Fruit fly (Drosophila melanogaster) whole organism: ENCODE data around the gene CG43321.

Experiments used
- CG8478 ChIP-seq: fragments of >200 bp; optimal IDR thresholded peaks from 2 replicates; lab custom pipeline; 2018; ENCODE audit warnings: inconsistent platforms
- Dll ChIP-seq: fragments of >200 bp; optimal IDR thresholded peaks from 2 replicates; lab custom pipeline; 2017
- pan ChIP-seq: fragments of >200 bp; optimal IDR thresholded peaks from 2 replicates; lab custom pipeline; 2017
- psq ChIP-seq: fragments of >200 bp; optimal IDR thresholded peaks from 2 replicates; lab custom pipeline; 2017
- usp ChIP-seq: fragments of >200 bp; optimal IDR thresholded peaks from 2 replicates; lab custom pipeline; 2017; ENCODE audit warnings: missing biosample characterization, missing genetic modification characterization, mixed read lengths

DNA sequence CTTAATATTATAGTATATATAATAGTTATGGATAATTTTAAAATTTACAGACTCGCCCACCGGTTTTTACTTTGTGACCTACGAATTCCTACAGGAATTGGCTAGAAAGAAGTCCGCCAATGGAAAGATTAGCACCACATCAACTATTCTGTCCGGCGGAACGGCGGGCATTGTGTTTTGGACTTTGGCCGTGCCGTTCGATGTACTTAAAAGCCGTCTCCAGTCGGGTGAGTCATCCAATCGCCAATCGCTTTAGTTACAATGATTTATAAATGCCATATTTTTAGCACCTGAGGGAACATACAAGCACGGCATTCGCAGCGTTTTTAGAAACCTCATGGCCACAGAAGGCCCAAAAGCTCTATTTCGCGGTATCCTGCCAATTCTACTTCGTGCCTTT, 16.4 kb downstream of the CG43321 start:
- TF ChIP-seq CG8478 (lab: Kevin White, UChicago): no peak
- TF ChIP-seq psq (lab: Kevin White, UChicago): no peak
- no peak for TF ChIP-seq pan (lab: Kevin White, UChicago)
- no peak for TF ChIP-seq Dll (lab: Kevin White, UChicago)
- no peak for TF ChIP-seq usp
